Worm (Caenorhabditis elegans) whole organism, L4 larva: ENCODE data around the gene tag-120.

ENCODE experiments used
- F26F4.8 ChIP-seq: fragments of 200-800 bp; sonication (Bioruptor generic); conservative IDR thresholded peaks from 2 replicates; pipeline ENCODE4 v1.3.6; 2022; ENCODE audit warnings: missing genetic modification characterization, missing compliant biosample characterization
- F49E8.2 ChIP-seq: sonication (generic microtip); optimal IDR thresholded peaks from 2 replicates; lab custom pipeline; 2016; ENCODE audit warnings: missing compliant biosample characterization, mild to moderate bottlenecking, missing genetic modification characterization, borderline replicate concordance
- Y75B8A.6 ChIP-seq: fragments of 200-800 bp; sonication (Bioruptor generic); IDR thresholded peaks from 2 replicates; pipeline ENCODE4 v1.3.6; 2022; ENCODE audit warnings: missing genetic modification reagents, missing genetic modification characterization, missing compliant biosample characterization
- aha-1 ChIP-seq: fragments of 150-350 bp; peaks from one replicate; lab custom pipeline; 2014; ENCODE audit warnings: missing biosample characterization, missing genetic modification characterization
- ama-1 ChIP-seq: fragments of 150-350 bp; optimal IDR thresholded peaks from 2 replicates; lab custom pipeline; 2014; ENCODE audit warnings: inconsistent platforms, mixed read lengths
- arid-1 ChIP-seq: fragments of 200-800 bp; sonication (Bioruptor generic); conservative IDR thresholded peaks from 2 replicates; pipeline ENCODE4 v1.3.6; 2022; ENCODE audit warnings: missing genetic modification reagents, missing genetic modification characterization, missing compliant biosample characterization
- ceh-20 ChIP-seq: fragments of 200-800 bp; sonication (Bioruptor generic); IDR thresholded peaks from 2 replicates; pipeline ENCODE4 v1.3.6; 2022; ENCODE audit warnings: missing genetic modification reagents, missing genetic modification characterization, missing compliant biosample characterization
- ceh-28 ChIP-seq: fragments of 150-350 bp; optimal IDR thresholded peaks from 2 replicates; lab custom pipeline; 2014; ENCODE audit warnings: missing biosample characterization, missing genetic modification reagents, missing genetic modification characterization
- ceh-32 ChIP-seq: sonication (generic microtip); optimal IDR thresholded peaks from 2 replicates; lab custom pipeline; 2016; ENCODE audit warnings: mild to moderate bottlenecking, missing genetic modification characterization, missing compliant biosample characterization; ENCODE audit not compliant: poor library complexity
- dmd-6 ChIP-seq: fragments of 200-800 bp; sonication (Bioruptor generic); IDR thresholded peaks from 2 replicates; pipeline ENCODE4 v1.3.6; 2022; ENCODE audit warnings: missing genetic modification reagents, missing genetic modification characterization, missing compliant biosample characterization
- dmd-8 ChIP-seq: fragments of 200-800 bp; sonication (Bioruptor generic); IDR thresholded peaks from 2 replicates; pipeline ENCODE4 v1.3.6; 2022; ENCODE audit warnings: missing genetic modification characterization, missing compliant biosample characterization
- dmd-9 ChIP-seq: fragments of 200-800 bp; sonication (Bioruptor generic); IDR thresholded peaks from 2 replicates; pipeline ENCODE4 v1.3.6; 2022; ENCODE audit warnings: missing genetic modification reagents, missing genetic modification characterization, missing compliant biosample characterization
- dve-1 ChIP-seq: sonication (generic microtip); optimal IDR thresholded peaks from 2 replicates; lab custom pipeline; 2017; ENCODE audit warnings: antibody characterized with exemption, mild to moderate bottlenecking, missing genetic modification characterization, missing compliant biosample characterization; ENCODE audit not compliant: insufficient read depth
- egl-27 ChIP-seq: sonication (generic microtip); optimal IDR thresholded peaks from 3 replicates; lab custom pipeline; 2017; ENCODE audit warnings: missing biosample characterization, missing genetic modification reagents, missing genetic modification characterization
- egl-43 ChIP-seq: fragments of 200-800 bp; sonication (Bioruptor generic); IDR thresholded peaks from 2 replicates; pipeline ENCODE4 v1.3.6; 2022; ENCODE audit warnings: missing genetic modification reagents, missing genetic modification characterization, missing compliant biosample characterization
- hlh-11 ChIP-seq: fragments of 200-800 bp; sonication (Bioruptor generic); optimal IDR thresholded peaks from 2 replicates; lab custom pipeline; 2018; ENCODE audit warnings: mild to moderate bottlenecking, missing genetic modification characterization, missing compliant biosample characterization
- hlh-30 ChIP-seq: sonication (generic microtip); optimal IDR thresholded peaks from 2 replicates; lab custom pipeline; 2017; ENCODE audit warnings: antibody characterized with exemption, mild to moderate bottlenecking, missing genetic modification characterization, missing compliant biosample characterization; ENCODE audit not compliant: insufficient read depth
- jun-1 ChIP-seq: fragments of 150-350 bp; optimal IDR thresholded peaks from 2 replicates; lab custom pipeline; 2014; ENCODE audit warnings: missing biosample characterization, missing genetic modification reagents, missing genetic modification characterization
- lim-7 ChIP-seq: fragments of 200-800 bp; sonication (Bioruptor generic); IDR thresholded peaks from 2 replicates; pipeline ENCODE4 v1.3.6; 2022; ENCODE audit warnings: missing genetic modification characterization, missing compliant biosample characterization
- lin-1 ChIP-seq: fragments of 200-800 bp; sonication (Bioruptor generic); IDR thresholded peaks from 2 replicates; pipeline ENCODE4 v1.3.6; 2022; ENCODE audit warnings: missing genetic modification reagents, missing genetic modification characterization, missing compliant biosample characterization
- lin-15B ChIP-seq: fragments of 150-350 bp; sonication (generic microtip); optimal IDR thresholded peaks from 3 replicates; lab custom pipeline; 2014; ENCODE audit warnings: missing biosample characterization, missing genetic modification characterization
- madf-9 ChIP-seq: fragments of 200-800 bp; sonication (Bioruptor generic); conservative IDR thresholded peaks from 2 replicates; pipeline ENCODE4 v1.3.6; 2022; ENCODE audit warnings: missing genetic modification reagents, missing genetic modification characterization, missing compliant biosample characterization
- mdt-29 ChIP-seq: fragments of 200-800 bp; sonication (Bioruptor generic); IDR thresholded peaks from 2 replicates; pipeline ENCODE4 v1.3.6; 2022; ENCODE audit warnings: missing genetic modification reagents, missing genetic modification characterization, missing compliant biosample characterization
- mes-2 ChIP-seq: sonication (generic microtip); optimal IDR thresholded peaks from 2 replicates; lab custom pipeline; 2016; ENCODE audit warnings: missing genotype, mild to moderate bottlenecking, missing genetic modification characterization, missing compliant biosample characterization; ENCODE audit not compliant: poor library complexity, severe bottlenecking
- mxl-2 ChIP-seq: fragments of 200-800 bp; sonication (Bioruptor generic); conservative IDR thresholded peaks from 2 replicates; pipeline ENCODE4 v1.3.6; 2022; ENCODE audit warnings: missing genetic modification reagents, missing genetic modification characterization, missing compliant biosample characterization
- nhr-111 ChIP-seq: fragments of 200-800 bp; sonication (Bioruptor generic); optimal IDR thresholded peaks from 2 replicates; lab custom pipeline; 2018; ENCODE audit warnings: mild to moderate bottlenecking, missing genetic modification characterization, missing compliant biosample characterization
- nhr-41 ChIP-seq: fragments of 200-800 bp; sonication (Bioruptor generic); IDR thresholded peaks from 2 replicates; pipeline ENCODE4 v1.3.6; 2022; ENCODE audit warnings: missing genetic modification reagents, missing genetic modification characterization, missing compliant biosample characterization
- nhr-76 ChIP-seq: fragments of 150-350 bp; optimal IDR thresholded peaks from 2 replicates; lab custom pipeline; 2014; ENCODE audit warnings: missing biosample characterization, missing genetic modification characterization
- pha-4 ChIP-seq, 2 experiments: fragments of 150-350 bp in 1 of 2; fragments of 200-800 bp in 1 of 2; sonication (Bioruptor generic) in 1 of 2; IDR thresholded peaks in 1 of 2; optimal IDR thresholded peaks in 1 of 2; 2 replicates each; pipeline versions ENCODE4 v1.3.6 to Lab custom; 2014 to 2022; ENCODE audit warnings: missing genetic modification characterization in 2 of 2, missing genetic modification reagents in 2 of 2, missing biosample characterization in 1 of 2, missing compliant biosample characterization in 1 of 2
- php-3 ChIP-seq: fragments of 200-800 bp; sonication (Bioruptor generic); IDR thresholded peaks from 2 replicates; pipeline ENCODE4 v1.3.6; 2022; ENCODE audit warnings: missing genetic modification reagents, missing genetic modification characterization, missing compliant biosample characterization
- pqm-1 ChIP-seq: sonication (generic microtip); optimal IDR thresholded peaks from 2 replicates; lab custom pipeline; 2017; ENCODE audit warnings: missing biosample characterization, missing genetic modification characterization
- rbr-2 ChIP-seq: sonication (generic microtip); optimal IDR thresholded peaks from 2 replicates; lab custom pipeline; 2016; ENCODE audit warnings: missing genotype, missing genetic modification characterization, missing compliant biosample characterization
- snpc-1.2 ChIP-seq: fragments of 200-800 bp; sonication (Bioruptor generic); IDR thresholded peaks from 2 replicates; pipeline ENCODE4 v1.3.6; 2022; ENCODE audit warnings: missing genetic modification reagents, missing genetic modification characterization, missing compliant biosample characterization
- unc-62 ChIP-seq, 3 experiments: fragments of 150-350 bp in 1 of 3; sonication (generic microtip); optimal IDR thresholded peaks in 2 of 3; peaks in 1 of 3; 1 replicate in 1 of 3; 2 replicates in 2 of 3; lab custom pipeline; 2014 to 2017; ENCODE audit warnings: missing biosample characterization in 3 of 3, missing genetic modification characterization in 3 of 3, missing genetic modification reagents in 3 of 3, missing genotype in 1 of 3
- vab-7 ChIP-seq: fragments of 200-800 bp; sonication (Bioruptor generic); IDR thresholded peaks from 2 replicates; pipeline ENCODE4 v1.3.6; 2022; ENCODE audit warnings: missing genetic modification reagents, missing genetic modification characterization, missing compliant biosample characterization
- zag-1 ChIP-seq: fragments of 150-350 bp; optimal IDR thresholded peaks from 2 replicates; lab custom pipeline; 2014; ENCODE audit warnings: missing biosample characterization, missing genetic modification characterization
- ztf-7 ChIP-seq: fragments of 150-350 bp; optimal IDR thresholded peaks from 2 replicates; lab custom pipeline; 2014; ENCODE audit warnings: missing biosample characterization, missing genetic modification characterization

The tag-120 gene

ce11 chrV:9690728-9691127 is 18.9 kb downstream of the tag-120 start (continued):
- TF ChIP-seq lin-15B (tag; lab: Kevin White, UChicago): no peak
- no peak for TF ChIP-seq hlh-30 (tag; lab: Kevin White, UChicago)
- TF ChIP-seq hlh-11 (tag; lab: Kevin White, UChicago): no peak
- no peak for TF ChIP-seq dve-1 (tag; lab: Kevin White, UChicago)
- TF ChIP-seq nhr-76 (tag; lab: Kevin White, UChicago): no peak
- TF ChIP-seq mes-2 (tag; lab: Kevin White, UChicago): peak; percentile 71
- TF ChIP-seq ceh-28 (tag; lab: Kevin White, UChicago): no peak
- TF ChIP-seq mxl-2 (GFP tag; lab: Robert Waterston, UW): no peak
- no peak for TF ChIP-seq snpc-1.2
- no peak for TF ChIP-seq zag-1 (tag; lab: Kevin White, UChicago)
- peak; percentile 39 for TF ChIP-seq ama-1 (lab: Kevin White, UChicago)
- no peak for TF ChIP-seq nhr-111 (GFP tag; lab: Kevin White, UChicago)
- TF ChIP-seq vab-7 (GFP tag; lab: Robert Waterston, UW): no peak
- no peak for TF ChIP-seq php-3 (GFP tag; lab: Robert Waterston, UW)
- TF ChIP-seq nhr-41: no peak
- no peak for TF ChIP-seq dmd-9 (GFP tag; lab: Robert Waterston, UW)

DNA sequence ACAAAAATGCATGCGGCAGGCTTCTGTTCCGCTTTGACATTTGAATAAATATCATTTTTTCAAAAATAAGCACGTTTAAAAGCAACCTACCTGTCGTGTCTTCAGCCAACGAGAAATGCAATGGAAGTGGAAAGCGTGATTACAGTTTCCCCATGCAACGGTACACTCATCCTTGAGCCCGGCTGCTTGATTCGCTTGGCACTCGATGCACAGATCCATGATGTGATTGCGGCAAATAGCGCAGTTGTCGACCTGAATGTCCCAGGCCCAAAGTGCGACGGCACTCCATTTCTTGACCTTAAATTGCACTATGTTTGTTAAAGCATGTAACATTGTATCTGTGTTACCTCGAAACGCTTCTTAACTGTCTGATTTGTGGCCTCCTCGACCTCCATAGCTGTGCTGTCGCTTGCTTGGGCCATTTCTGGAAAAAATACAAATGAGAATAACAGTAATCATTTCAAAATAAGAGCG is 19.5 kb downstream of the tag-120 start, which contains the start of gene rbx-1:
rbx-1 (minus strand) TSS at position 424 of the 474 bp plus-strand sequence.
- 0 out of 2 replicates have a peak, but pooled peaks have one; percentile 39 for TF ChIP-seq egl-43 (GFP tag; lab: Robert Waterston, UW)
- no peak for TF ChIP-seq dmd-9 (GFP tag; lab: Robert Waterston, UW)
- TF ChIP-seq, all 104 proteins: peak for 1

- 0 out of 2 replicates have a peak, but pooled peaks have one; percentile 15 for TF ChIP-seq Y75B8A.6
- TF ChIP-seq F49E8.2 (tag; lab: Kevin White, UChicago): peak; percentile 27
- TF ChIP-seq unc-62 (GFP tag; optimal IDR thresholded peaks at IDR 0.05 in 1 of 2; lab: Kevin White, UChicago): no peak
- TF ChIP-seq unc-62 (tag; optimal IDR thresholded peaks at IDR 0.05; lab: Kevin White, UChicago): no peak
Observed at ce11 chrV:9689364-9689763, 20.2 kb downstream of the tag-120 start.

ce11 chrV:9685559-9685958 is 24.1 kb downstream of the tag-120 start, which contains the start of gene ZK287.4:
TSS of gene ZK287.4 (minus strand) at chrV:9685659.
- TF ChIP-seq aha-1 (tag; lab: Kevin White, UChicago) (peak; percentile 56), nhr-76 (tag; lab: Kevin White, UChicago) (no peak), mxl-2 (GFP tag; lab: Robert Waterston, UW) (no peak), madf-9 (GFP tag; lab: Robert Waterston, UW) (no peak)

- TF ChIP-seq dmd-8 (no peak), unc-62 (GFP tag; optimal IDR thresholded peaks at IDR 0.05 in 1 of 2; lab: Kevin White, UChicago) (peak in 1 of 2 experiments; percentile 91), unc-62 (tag; optimal IDR thresholded peaks at IDR 0.05; lab: Kevin White, UChicago) (no peak)
- TF ChIP-seq, all 104 proteins: peak for 1
Observed at ce11 chrV:9680260-9680659, 29.4 kb downstream of the tag-120 start.

DNA sequence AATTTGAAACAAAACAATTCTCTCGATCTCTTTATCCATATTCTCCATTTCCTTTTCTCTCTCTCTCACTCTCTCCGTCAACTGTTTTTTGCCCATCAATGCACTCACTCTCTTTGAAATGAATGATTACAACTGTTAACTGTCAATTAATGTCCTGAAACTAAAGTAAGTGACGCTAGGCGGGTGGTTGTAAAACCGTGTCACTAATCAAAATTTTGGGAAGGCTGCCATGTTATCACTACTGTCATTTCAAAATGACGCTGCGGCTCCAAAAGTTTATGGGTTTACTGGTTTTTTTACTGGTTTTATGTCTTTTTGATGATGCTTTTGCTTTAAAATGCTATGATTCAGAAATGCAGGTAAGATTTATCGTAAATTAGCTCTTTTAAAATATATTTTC is 30.4 kb downstream of the tag-120 start, which contains the start of gene ZK287.9:
ZK287.9 (plus strand) TSS at position 192 of the 400 bp plus-strand sequence.
- TF ChIP-seq dmd-6 (GFP tag; lab: Robert Waterston, UW) (peak; percentile 76), hlh-11 (tag; lab: Kevin White, UChicago) (peak; percentile 70), jun-1 (tag; lab: Kevin White, UChicago) (no peak), F26F4.8 (GFP tag; lab: Robert Waterston, UW) (no peak), php-3 (GFP tag; lab: Robert Waterston, UW) (peak; percentile 83), lin-1 (GFP tag; lab: Robert Waterston, UW) (no peak), egl-27 (tag; lab: Kevin White, UChicago) (no peak), pqm-1 (peak; percentile 53), ama-1 (lab: Kevin White, UChicago) (no peak), unc-62 (GFP tag; optimal IDR thresholded peaks at IDR 0.05 in 1 of 2; lab: Kevin White, UChicago) (peak in 1 of 2 experiments; percentile 49), unc-62 (tag; optimal IDR thresholded peaks at IDR 0.05; lab: Kevin White, UChicago) (no peak), hlh-30 (tag; lab: Kevin White, UChicago) (no peak), ztf-7 (tag; lab: Kevin White, UChicago) (no peak), arid-1 (GFP tag; lab: Robert Waterston, UW) (no peak), ceh-20 (GFP tag; lab: Robert Waterston, UW) (0 out of 2 replicates have a peak, but pooled peaks have one; percentile 49), rbr-2 (tag; lab: Kevin White, UChicago) (no peak), lim-7 (GFP tag; lab: Robert Waterston, UW) (no peak), pha-4 (GFP tag; IDR thresholded peaks at IDR 0.05; lab: Robert Waterston, UW) (no peak), pha-4 (tag; optimal IDR thresholded peaks at IDR 0.05; lab: Kevin White, UChicago) (no peak), mdt-29 (GFP tag; lab: Robert Waterston, UW) (no peak), ceh-32 (tag; lab: Kevin White, UChicago) (no peak), dve-1 (tag; lab: Kevin White, UChicago) (no peak)
